Fruit fly (Drosophila melanogaster): ENCODE measurements around the gene Traf6.
A peak's percentile ranks its signal among the peaks of the same experiment; 100 is the strongest.

Traf6 gene

DNA sequence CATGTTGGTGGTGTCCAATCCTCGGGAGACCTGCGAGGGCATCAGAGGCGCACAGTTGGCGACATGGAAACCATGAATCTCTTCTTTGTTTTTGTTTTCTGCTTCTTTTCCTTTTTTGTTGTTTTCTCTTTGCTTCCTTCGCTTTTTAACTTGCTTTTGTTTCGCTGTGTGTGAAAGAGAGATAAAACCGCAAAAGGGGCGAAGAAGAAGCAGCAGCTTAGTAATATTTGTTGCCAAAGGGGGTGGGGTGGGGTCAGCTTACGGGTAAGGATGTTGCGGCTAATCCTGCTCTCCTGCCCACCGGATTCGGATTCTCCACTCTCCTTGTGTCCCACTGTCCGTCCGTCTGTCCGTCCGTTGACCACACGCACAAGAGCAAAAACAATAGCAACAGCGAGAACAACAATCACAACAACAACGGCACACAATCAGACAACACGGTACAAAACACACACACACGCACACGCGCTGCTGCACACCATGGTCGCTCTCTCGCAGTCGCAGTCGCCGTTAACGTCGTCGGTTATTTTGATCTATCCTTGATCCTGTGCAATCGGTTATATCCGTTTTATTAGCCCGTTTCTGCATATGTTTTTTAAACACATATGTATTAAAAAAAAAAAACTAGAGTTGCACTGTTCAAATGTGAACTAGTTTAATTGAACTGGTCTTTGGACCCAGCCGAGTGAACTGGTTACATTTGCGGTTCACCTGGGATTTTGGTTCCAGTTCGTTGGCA is 19.3 kb upstream of the Traf6 start (continued):
- TF ChIP-seq Sox102F (GFP tag; optimal IDR thresholded peaks at IDR 0.05) = no peak
- no peak for TF ChIP-seq CG11902 (GFP tag; optimal IDR thresholded peaks at IDR 0.05)
- no peak for TF ChIP-seq Ets96B (tag; optimal IDR thresholded peaks at IDR 0.05)
- TF ChIP-seq CG6792 (GFP tag; optimal IDR thresholded peaks at IDR 0.05) = no peak
- TF ChIP-seq CG6808 (GFP tag; optimal IDR thresholded peaks at IDR 0.05) = peak; percentile 73
- TF ChIP-seq Hr39 (GFP tag; optimal IDR thresholded peaks at IDR 0.05) = no peak
- no peak for TF ChIP-seq CG10631 (GFP tag; optimal IDR thresholded peaks at IDR 0.05)
- peak; percentile 56 for TF ChIP-seq Eip78C (GFP tag)
- no peak for TF ChIP-seq Lpt (GFP tag; optimal IDR thresholded peaks at IDR 0.05)
- TF ChIP-seq achi (GFP tag; optimal IDR thresholded peaks at IDR 0.05) = no peak
- peak; percentile 33 for TF ChIP-seq spab (GFP tag; optimal IDR thresholded peaks at IDR 0.05)
- no peak for TF ChIP-seq Ets21C (GFP tag; optimal IDR thresholded peaks at IDR 0.05)
- no peak for TF ChIP-seq CG11762 (GFP tag; optimal IDR thresholded peaks at IDR 0.05; ENCODE audit: insufficient read depth)
- no peak for TF ChIP-seq pdm3 (GFP tag; optimal IDR thresholded peaks at IDR 0.05)
- TF ChIP-seq eg (GFP tag; IDR thresholded peaks at IDR 0.05) = no peak
- TF ChIP-seq lz (GFP tag; optimal IDR thresholded peaks at IDR 0.05) = no peak
- no peak for TF ChIP-seq CG8319 (GFP tag; optimal IDR thresholded peaks at IDR 0.05)
- no peak for TF ChIP-seq vri (GFP tag; optimal IDR thresholded peaks at IDR 0.05)
- TF ChIP-seq esn (GFP tag; optimal IDR thresholded peaks at IDR 0.05) = no peak
- TF ChIP-seq salr (GFP tag; optimal IDR thresholded peaks at IDR 0.05) = no peak
- TF ChIP-seq CG32006 (GFP tag; optimal IDR thresholded peaks at IDR 0.05) = peak; percentile 8
- TF ChIP-seq Eip93F (GFP tag; optimal IDR thresholded peaks at IDR 0.05) = no peak

DNA sequence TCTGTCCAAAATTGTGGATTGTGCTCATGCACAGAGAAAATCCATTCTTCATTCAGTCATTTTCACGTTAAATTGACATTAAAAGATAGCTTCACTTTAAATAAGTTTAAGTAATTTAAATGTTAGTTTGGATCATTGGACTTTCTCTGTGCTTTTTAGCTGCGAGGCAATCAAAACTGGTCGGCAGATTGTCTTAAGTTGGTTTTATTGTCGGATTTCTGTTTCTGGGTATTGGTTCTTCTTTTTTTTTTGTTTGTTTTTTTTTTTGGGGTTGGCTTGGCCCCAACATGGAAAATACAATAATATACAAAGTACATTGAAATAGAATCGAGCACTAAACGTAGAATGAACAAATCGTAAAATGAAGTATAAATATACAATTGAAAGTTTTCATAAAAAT is 13.0 kb upstream of the Traf6 start, which contains the start of gene CG2278:
CG2278 (minus strand) TSS at position 101 of the 400 bp plus-strand sequence.
- no peak for TF ChIP-seq OdsH (GFP tag; optimal IDR thresholded peaks at IDR 0.05)
- TF ChIP-seq CG4318 (GFP tag; optimal IDR thresholded peaks at IDR 0.05) = no peak
- TF ChIP-seq topi (GFP tag; optimal IDR thresholded peaks at IDR 0.05) = no peak
- no peak for TF ChIP-seq CG10631 (GFP tag; optimal IDR thresholded peaks at IDR 0.05)
- no peak for TF ChIP-seq CG8632 (GFP tag; optimal IDR thresholded peaks at IDR 0.05)
- no peak for TF ChIP-seq acj6 (GFP tag; optimal IDR thresholded peaks at IDR 0.05)
- TF ChIP-seq esn (GFP tag; optimal IDR thresholded peaks at IDR 0.05) = no peak
- TF ChIP-seq CG34406 (GFP tag; optimal IDR thresholded peaks at IDR 0.05) = no peak
- no peak for TF ChIP-seq CG8319 (GFP tag; optimal IDR thresholded peaks at IDR 0.05)
- no peak for TF ChIP-seq CG6854 (GFP tag; optimal IDR thresholded peaks at IDR 0.05)
- TF ChIP-seq eg (GFP tag; IDR thresholded peaks at IDR 0.05) = no peak
- TF ChIP-seq fkh (GFP tag; optimal IDR thresholded peaks at IDR 0.05) = no peak
- TF ChIP-seq CG3919 (GFP tag; optimal IDR thresholded peaks at IDR 0.05) = no peak

DNA sequence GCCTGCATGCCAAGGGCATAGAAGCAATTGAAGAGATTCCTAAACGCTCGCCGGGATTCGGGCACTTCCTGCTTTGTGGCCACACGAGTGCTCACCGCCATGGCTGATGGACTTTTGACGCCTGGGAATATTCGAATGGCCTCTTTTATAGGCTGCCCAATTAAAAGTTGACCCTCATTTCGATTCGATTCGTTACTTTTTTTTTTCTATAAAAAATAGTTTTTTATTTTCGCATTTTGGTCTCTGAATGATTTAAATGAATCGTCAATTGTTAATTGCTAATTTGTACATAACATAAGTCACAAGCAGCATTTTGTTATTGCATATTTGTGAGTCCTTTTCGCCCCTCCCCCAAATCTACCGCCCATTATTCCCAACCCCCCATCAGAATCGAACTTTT is 8.4 kb upstream of the Traf6 start, which contains the start of gene Or7a:
Or7a (minus strand) TSS at position 101 of the 400 bp plus-strand sequence.
- TF ChIP-seq fd85E (GFP tag; optimal IDR thresholded peaks at IDR 0.05) (no peak), CG10631 (GFP tag; optimal IDR thresholded peaks at IDR 0.05) (no peak), salr (GFP tag; optimal IDR thresholded peaks at IDR 0.05) (no peak), CG8632 (GFP tag; optimal IDR thresholded peaks at IDR 0.05) (no peak)

DNA sequence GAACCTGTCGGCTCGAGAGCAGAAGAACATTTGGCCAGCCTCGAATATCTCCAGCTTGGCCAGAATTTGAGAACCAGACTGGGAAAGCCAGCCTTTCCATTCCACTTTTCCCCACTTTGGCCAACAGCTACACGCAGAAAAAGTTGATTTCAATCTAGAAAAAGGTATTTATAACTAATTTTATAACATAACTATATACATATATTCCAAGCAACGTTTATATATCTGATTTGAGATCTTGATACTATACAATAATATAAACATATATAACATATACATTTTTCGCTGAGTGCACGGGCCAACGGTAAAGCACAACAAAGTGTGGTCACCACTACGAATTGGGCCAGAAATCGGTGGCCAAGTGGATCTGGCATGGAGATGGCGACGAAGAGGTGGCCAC is 6.3 kb upstream of the Traf6 start:
- TF ChIP-seq CG8119 (GFP tag; IDR thresholded peaks at IDR 0.05) (peak; percentile 63; the same call in 2 of the 3 replicates), fd85E (GFP tag; optimal IDR thresholded peaks at IDR 0.05) (no peak), Smox (GFP tag; optimal IDR thresholded peaks at IDR 0.05) (no peak), CG7368 (GFP tag; optimal IDR thresholded peaks at IDR 0.05) (no peak), CG9139 (GFP tag; optimal IDR thresholded peaks at IDR 0.05) (no peak), Ets21C (GFP tag; optimal IDR thresholded peaks at IDR 0.05) (no peak), CG6163 (GFP tag; IDR thresholded peaks at IDR 0.05) (peak; percentile 46; the same call in 1 of the 3 replicates), net (GFP tag; optimal IDR thresholded peaks at IDR 0.05) (no peak), Hr4 (GFP tag; optimal IDR thresholded peaks at IDR 0.05) (peak; percentile 12), CG8319 (GFP tag; optimal IDR thresholded peaks at IDR 0.05) (no peak), CG11902 (GFP tag; optimal IDR thresholded peaks at IDR 0.05) (no peak), Gug (GFP tag; IDR thresholded peaks at IDR 0.05) (peak; percentile 31; the same call in 1 of the 2 replicates), pdm3 (GFP tag; optimal IDR thresholded peaks at IDR 0.05) (peak; percentile 1), Ets96B (tag; optimal IDR thresholded peaks at IDR 0.05) (no peak), CG10669 (GFP tag; optimal IDR thresholded peaks at IDR 0.05) (no peak), salr (GFP tag; optimal IDR thresholded peaks at IDR 0.05) (peak in 1 of 2 experiments; percentile 2), CG3919 (GFP tag; optimal IDR thresholded peaks at IDR 0.05) (peak; percentile 14), CG32006 (GFP tag; optimal IDR thresholded peaks at IDR 0.05) (peak; percentile 74), CG6276 (GFP tag; optimal IDR thresholded peaks at IDR 0.05) (peak; percentile 60), ss (GFP tag; optimal IDR thresholded peaks at IDR 0.05) (no peak), Sox102F (GFP tag; optimal IDR thresholded peaks at IDR 0.05) (no peak), CG1621 (tag; optimal IDR thresholded peaks at IDR 0.05) (no peak), OdsH (GFP tag; optimal IDR thresholded peaks at IDR 0.05) (no peak)
